Worm (Caenorhabditis elegans) whole organism, early embryonic: ENCODE results near the gene cnt-1.

ENCODE experiments used
- B0310.2 ChIP-seq: sonication (generic microtip); optimal IDR thresholded peaks from 2 replicates; lab custom pipeline; 2016; ENCODE audit warnings: mild to moderate bottlenecking, missing genetic modification characterization, missing compliant biosample characterization
- F13C5.2 ChIP-seq: sonication (generic microtip); optimal IDR thresholded peaks from 2 replicates; lab custom pipeline; 2017; ENCODE audit warnings: mild to moderate bottlenecking, missing genetic modification characterization, inconsistent platforms, missing compliant biosample characterization
- ama-1 ChIP-seq: fragments of 150-350 bp; optimal IDR thresholded peaks from 2 replicates; lab custom pipeline; 2014
- flt-1 ChIP-seq: fragments of 200-800 bp; sonication (Bioruptor generic); IDR thresholded peaks from 2 replicates; pipeline ENCODE4 v1.3.6; 2022; ENCODE audit warnings: missing genetic modification characterization, missing compliant biosample characterization
- hmbx-1 ChIP-seq: sonication (generic microtip); optimal IDR thresholded peaks from 2 replicates; lab custom pipeline; 2016; ENCODE audit warnings: mild to moderate bottlenecking, missing genetic modification characterization, missing compliant biosample characterization
- scrt-1 ChIP-seq: fragments of 200-800 bp; sonication (Bioruptor generic); IDR thresholded peaks from 2 replicates; pipeline ENCODE4 v1.3.6; 2022; ENCODE audit warnings: missing genetic modification characterization, missing compliant biosample characterization
- tbx-11 ChIP-seq: fragments of 200-800 bp; sonication (Bioruptor generic); IDR thresholded peaks from 2 replicates; pipeline ENCODE4 v1.3.6; 2022; ENCODE audit warnings: missing genetic modification characterization, missing compliant biosample characterization
- tbx-37 ChIP-seq: fragments of 200-800 bp; sonication (Bioruptor generic); conservative IDR thresholded peaks from 2 replicates; pipeline ENCODE4 v1.3.6; 2022; ENCODE audit warnings: missing genetic modification reagents, missing genetic modification characterization, missing compliant biosample characterization

DNA sequence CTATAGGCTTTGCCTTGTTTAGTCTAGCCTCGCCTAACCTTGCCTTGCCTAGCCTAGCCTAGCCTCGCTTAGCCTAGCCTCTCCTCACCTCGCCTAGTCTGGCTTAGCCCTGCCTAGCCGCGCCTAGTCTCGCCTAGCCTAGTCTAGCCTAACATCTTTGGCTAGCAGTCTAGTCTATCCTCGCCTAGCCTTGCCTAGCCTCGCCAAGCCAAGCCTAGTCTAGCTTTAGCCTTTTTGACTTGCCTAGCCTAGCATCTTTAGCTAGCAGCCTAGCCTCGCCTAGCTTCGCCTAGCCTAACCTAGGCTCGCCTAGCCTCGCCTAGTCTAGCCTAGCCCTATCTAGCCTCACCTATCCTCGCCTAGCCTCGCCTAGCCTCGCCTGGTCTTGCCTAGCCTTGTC lies 22.3 kb upstream of the cnt-1 start:
- TF ChIP-seq flt-1 (GFP tag; lab: Robert Waterston, UW) (no peak), hmbx-1 (tag; lab: Kevin White, UChicago) (no peak), B0310.2 (no peak), tbx-37 (GFP tag; lab: Robert Waterston, UW) (no peak), scrt-1 (GFP tag; lab: Robert Waterston, UW) (no peak), F13C5.2 (no peak), tbx-11 (GFP tag; lab: Robert Waterston, UW) (no peak), ama-1 (lab: Kevin White, UChicago) (no peak)
